Fruit fly (Drosophila melanogaster): ENCODE measurements around the gene sfl.

- no peak for TF ChIP-seq ttk (optimal IDR thresholded peaks at IDR 0.05)
- TF ChIP-seq psq (optimal IDR thresholded peaks at IDR 0.05): no peak
- TF ChIP-seq Myc (optimal IDR thresholded peaks at IDR 0.05): no peak
Measured at dm6 chr3L:6446553-6446952, 48.9 kb upstream of the sfl start.
